Worm (Caenorhabditis elegans) whole organism, late embryonic: ENCODE results near the gene C52E2.4.

ENCODE experiments used
- C08G9.2 ChIP-seq: sonication (generic microtip); optimal IDR thresholded peaks from 2 replicates; lab custom pipeline; 2016; ENCODE audit warnings: mild to moderate bottlenecking, missing genetic modification characterization, moderate library complexity, missing compliant biosample characterization
- C38D4.7 ChIP-seq: fragments of 200-800 bp; sonication (Bioruptor generic); optimal IDR thresholded peaks from 2 replicates; lab custom pipeline; 2018; ENCODE audit warnings: mild to moderate bottlenecking, missing genetic modification characterization, moderate library complexity, missing compliant biosample characterization
- K09A11.1 ChIP-seq: sonication (generic microtip); optimal IDR thresholded peaks from 2 replicates; lab custom pipeline; 2017; ENCODE audit warnings: antibody characterized with exemption, mild to moderate bottlenecking, missing genetic modification characterization, missing compliant biosample characterization; ENCODE audit not compliant: insufficient read depth
- T23F11.4 ChIP-seq: fragments of 200-800 bp; sonication (Bioruptor generic); optimal IDR thresholded peaks from 2 replicates; lab custom pipeline; 2018; ENCODE audit warnings: mild to moderate bottlenecking, missing genetic modification characterization, missing compliant biosample characterization
- ahr-1 ChIP-seq: sonication (generic microtip); optimal IDR thresholded peaks from 2 replicates; lab custom pipeline; 2016; ENCODE audit warnings: missing genetic modification characterization, missing compliant biosample characterization
- ceh-14 ChIP-seq: sonication (generic microtip); optimal IDR thresholded peaks from 2 replicates; lab custom pipeline; 2016; ENCODE audit warnings: missing genotype, missing genetic modification characterization, missing compliant biosample characterization
- ceh-18 ChIP-seq: sonication (generic microtip); optimal IDR thresholded peaks from 2 replicates; lab custom pipeline; 2016; ENCODE audit warnings: missing genetic modification characterization, missing compliant biosample characterization
- ceh-34 ChIP-seq: sonication (generic microtip); optimal IDR thresholded peaks from 2 replicates; lab custom pipeline; 2016; ENCODE audit warnings: mild to moderate bottlenecking, missing genetic modification characterization, missing compliant biosample characterization
- ceh-45 ChIP-seq: fragments of 200-800 bp; sonication (Bioruptor generic); IDR thresholded peaks from 2 replicates; pipeline ENCODE4 v1.3.6; 2022; ENCODE audit warnings: missing genetic modification reagents, missing genetic modification characterization, missing compliant biosample characterization
- ceh-9 ChIP-seq: sonication (generic microtip); optimal IDR thresholded peaks from 2 replicates; lab custom pipeline; 2016; ENCODE audit warnings: mild to moderate bottlenecking, missing genetic modification characterization, inconsistent platforms, missing compliant biosample characterization
- che-1 ChIP-seq: sonication (generic microtip); optimal IDR thresholded peaks from 2 replicates; lab custom pipeline; 2016; ENCODE audit warnings: mild to moderate bottlenecking, missing genetic modification characterization, missing compliant biosample characterization
- ets-4 ChIP-seq: sonication (generic microtip); optimal IDR thresholded peaks from 2 replicates; lab custom pipeline; 2016; ENCODE audit warnings: missing genetic modification characterization, missing compliant biosample characterization
- eyg-1 ChIP-seq: sonication (generic microtip); optimal IDR thresholded peaks from 2 replicates; lab custom pipeline; 2016; ENCODE audit warnings: missing genotype, missing genetic modification characterization, missing compliant biosample characterization
- fkh-10 ChIP-seq: fragments of 150-350 bp; optimal IDR thresholded peaks from 2 replicates; lab custom pipeline; 2014; ENCODE audit warnings: missing biosample characterization, missing genetic modification reagents, missing genetic modification characterization
- fkh-6 ChIP-seq: sonication (generic microtip); optimal IDR thresholded peaks from 2 replicates; lab custom pipeline; 2016; ENCODE audit warnings: missing genetic modification characterization, missing compliant biosample characterization
- gmeb-2 ChIP-seq: sonication (generic microtip); optimal IDR thresholded peaks from 2 replicates; lab custom pipeline; 2016; ENCODE audit warnings: missing genetic modification characterization, inconsistent platforms, missing compliant biosample characterization
- hlh-8 ChIP-seq: sonication (generic microtip); optimal IDR thresholded peaks from 2 replicates; lab custom pipeline; 2016; ENCODE audit warnings: missing genotype, missing genetic modification characterization, missing compliant biosample characterization
- lim-6 ChIP-seq: sonication (generic microtip); optimal IDR thresholded peaks from 2 replicates; lab custom pipeline; 2016; ENCODE audit warnings: missing genetic modification characterization, missing compliant biosample characterization
- lin-11 ChIP-seq: fragments of 200-800 bp; sonication (Bioruptor generic); optimal IDR thresholded peaks from 2 replicates; lab custom pipeline; 2018; ENCODE audit warnings: mild to moderate bottlenecking, missing genetic modification characterization, missing compliant biosample characterization
- nhr-232 ChIP-seq: sonication (generic microtip); optimal IDR thresholded peaks from 2 replicates; lab custom pipeline; 2016; ENCODE audit warnings: missing genetic modification characterization, missing compliant biosample characterization
- pat-9 ChIP-seq: fragments of 200-800 bp; sonication (Bioruptor generic); optimal IDR thresholded peaks from 2 replicates; lab custom pipeline; 2018; ENCODE audit warnings: mild to moderate bottlenecking, missing genetic modification characterization, moderate library complexity, missing compliant biosample characterization
- pha-2 ChIP-seq: sonication (generic microtip); optimal IDR thresholded peaks from 2 replicates; lab custom pipeline; 2017; ENCODE audit warnings: mild to moderate bottlenecking, missing genetic modification characterization, missing compliant biosample characterization
- pha-4 ChIP-seq: fragments of 150-350 bp; optimal IDR thresholded peaks from 2 replicates; lab custom pipeline; 2018; ENCODE audit warnings: missing biosample characterization, missing genetic modification reagents, missing genetic modification characterization
- pqm-1 ChIP-seq: sonication (generic microtip); optimal IDR thresholded peaks from 2 replicates; lab custom pipeline; 2016; ENCODE audit warnings: missing genetic modification characterization, missing compliant biosample characterization
- pros-1 ChIP-seq: fragments of 150-350 bp; optimal IDR thresholded peaks from 2 replicates; lab custom pipeline; 2014; ENCODE audit warnings: missing biosample characterization, missing genetic modification reagents, missing genetic modification characterization
- rnt-1 ChIP-seq: sonication (generic microtip); optimal IDR thresholded peaks from 2 replicates; lab custom pipeline; 2016; ENCODE audit warnings: missing genetic modification characterization, missing compliant biosample characterization
- sdc-2 ChIP-seq: sonication (generic microtip); optimal IDR thresholded peaks from 2 replicates; lab custom pipeline; 2016; ENCODE audit warnings: missing genotype, missing genetic modification characterization, missing compliant biosample characterization
- sox-4 ChIP-seq: sonication (generic microtip); optimal IDR thresholded peaks from 2 replicates; lab custom pipeline; 2017; ENCODE audit warnings: mild to moderate bottlenecking, missing genetic modification characterization, inconsistent platforms, missing compliant biosample characterization
- tbx-7 ChIP-seq: sonication (generic microtip); optimal IDR thresholded peaks from 2 replicates; lab custom pipeline; 2016; ENCODE audit warnings: missing genotype, missing genetic modification characterization, missing compliant biosample characterization
- unc-55 ChIP-seq: sonication (generic microtip); optimal IDR thresholded peaks from 2 replicates; lab custom pipeline; 2017; ENCODE audit warnings: missing biosample characterization, missing genetic modification reagents, missing genetic modification characterization
- ztf-16 ChIP-seq: sonication (generic microtip); optimal IDR thresholded peaks from 2 replicates; lab custom pipeline; 2017; ENCODE audit warnings: missing genetic modification characterization, missing compliant biosample characterization

The C52E2.4 gene

DNA sequence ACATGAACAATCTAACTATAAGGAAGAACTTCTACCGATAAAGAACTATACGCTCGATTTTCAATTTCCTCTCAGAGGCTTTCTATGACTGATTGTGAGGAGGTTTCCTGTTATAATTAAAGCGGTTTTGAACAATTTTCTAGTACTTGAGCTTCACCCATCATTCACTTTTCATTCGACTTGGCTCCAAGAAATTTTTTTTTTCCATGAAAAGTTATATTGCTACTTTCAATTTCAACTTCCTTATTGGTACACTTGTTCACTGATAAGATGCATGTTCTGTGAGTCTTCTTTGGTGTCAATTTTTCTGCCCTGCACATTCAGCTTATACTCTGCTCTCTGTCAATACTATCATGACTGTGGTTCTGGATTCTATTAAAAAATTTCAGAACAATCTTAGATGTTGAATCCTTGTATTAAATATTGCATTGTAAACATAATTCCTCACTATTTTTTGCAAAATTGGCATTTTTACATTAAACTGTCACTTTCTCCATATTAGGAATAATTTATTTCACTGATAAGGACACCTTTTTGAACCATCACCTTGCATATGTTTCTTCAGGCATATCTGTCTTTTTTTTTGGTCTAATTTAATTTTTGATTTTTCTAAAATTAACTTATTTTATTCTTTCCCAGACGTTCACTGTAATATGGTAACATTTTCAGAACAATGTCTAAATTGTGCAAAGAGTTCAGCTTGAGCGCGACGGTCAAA lies 28.1 kb downstream of the C52E2.4 start, which contains the start of gene math-10:
Gene math-10, plus strand, starts transcription at position 668 of the 718 bp plus-strand sequence.
- no peak for TF ChIP-seq pha-2 (tag; lab: Kevin White, UChicago)
- TF ChIP-seq pat-9 (tag; lab: Kevin White, UChicago) = no peak
- no peak for TF ChIP-seq ztf-16 (tag; lab: Kevin White, UChicago)

DNA sequence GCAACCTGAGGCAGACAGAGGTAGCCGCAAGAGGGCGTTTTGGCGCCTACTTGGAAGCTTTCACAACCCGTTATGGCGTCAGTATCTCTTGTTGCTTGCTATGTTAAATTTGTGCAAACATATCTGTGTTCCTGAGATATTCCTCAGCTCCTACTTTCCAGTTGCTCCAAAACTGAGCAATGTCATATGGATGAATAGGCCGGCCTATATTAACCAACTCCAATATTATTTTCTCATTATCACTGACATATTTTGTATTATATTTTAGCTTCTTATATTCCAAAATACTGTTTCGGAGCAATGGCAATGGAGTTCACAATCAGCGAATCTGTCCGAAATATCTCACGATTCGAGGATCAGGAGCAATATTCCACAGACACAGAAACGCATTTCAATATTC lies 32.7 kb downstream of the C52E2.4 start, which contains the start of gene math-13:
Gene math-13, plus strand, starts transcription at position 301 of the 400 bp plus-strand sequence.
- TF ChIP-seq pqm-1 (tag; lab: Kevin White, UChicago) (no peak), lim-6 (tag; lab: Kevin White, UChicago) (no peak), T23F11.4 (GFP tag; lab: Kevin White, UChicago) (no peak), nhr-232 (tag; lab: Kevin White, UChicago) (no peak), fkh-10 (no peak), che-1 (tag; lab: Kevin White, UChicago) (no peak)
- TF ChIP-seq, all 69 proteins: peak for 0

DNA sequence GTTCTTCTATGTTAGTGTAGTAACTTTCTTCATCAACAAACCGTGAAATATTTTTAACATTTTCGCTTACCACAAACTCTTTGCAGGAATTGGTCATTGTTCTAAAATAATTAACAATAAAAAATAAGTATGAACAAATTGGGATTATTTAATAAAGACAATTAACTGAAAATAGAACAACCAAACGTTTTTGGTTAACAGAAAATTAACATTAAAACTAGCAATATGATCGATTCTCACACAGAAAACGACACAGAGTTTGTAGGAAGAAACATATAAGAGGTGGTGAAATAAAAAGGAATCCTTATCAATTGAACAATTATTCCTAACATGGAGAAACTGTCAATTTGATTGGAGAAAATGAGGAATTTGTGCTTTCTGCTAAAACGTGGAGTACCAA lies 35.7 kb downstream of the C52E2.4 start, which contains the start of gene math-16:
Gene math-16, minus strand, starts transcription at position 101 of the 400 bp plus-strand sequence.
- TF ChIP-seq fkh-6 (tag; lab: Kevin White, UChicago) (no peak), eyg-1 (no peak), C38D4.7 (GFP tag; lab: Kevin White, UChicago) (no peak), ztf-16 (tag; lab: Kevin White, UChicago) (no peak), pros-1 (no peak), ahr-1 (tag; lab: Kevin White, UChicago) (no peak), ceh-9 (tag; lab: Kevin White, UChicago) (no peak)

DNA sequence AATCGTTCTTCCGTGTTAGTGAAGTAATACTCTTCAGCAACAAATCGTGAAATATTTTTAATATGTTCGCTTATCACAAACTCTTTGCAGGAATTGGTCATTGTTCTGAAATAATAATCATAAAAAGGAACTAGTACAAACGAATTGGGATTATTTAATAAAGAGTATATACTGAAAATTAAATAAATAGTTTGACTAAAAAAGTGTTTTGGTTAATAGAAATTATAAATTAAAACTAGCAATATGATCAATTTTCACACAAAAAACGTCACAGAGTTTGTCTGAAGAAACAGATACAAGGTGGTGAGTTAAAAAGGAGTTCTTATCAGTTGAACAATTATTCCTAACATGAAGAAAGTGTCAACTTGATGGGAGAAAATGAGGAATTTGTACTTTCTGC lies 39.8 kb downstream of the C52E2.4 start, which contains the start of gene math-5:
Gene math-5, minus strand, starts transcription at position 101 of the 400 bp plus-strand sequence.
- TF ChIP-seq lin-11 (no peak), unc-55 (GFP tag; lab: Kevin White, UChicago) (no peak), ceh-9 (tag; lab: Kevin White, UChicago) (no peak), ceh-34 (tag; lab: Kevin White, UChicago) (no peak), pqm-1 (tag; lab: Kevin White, UChicago) (no peak), ceh-14 (tag; lab: Kevin White, UChicago) (no peak), sdc-2 (tag; lab: Kevin White, UChicago) (no peak), fkh-6 (tag; lab: Kevin White, UChicago) (no peak), hlh-8 (tag; lab: Kevin White, UChicago) (no peak)

DNA sequence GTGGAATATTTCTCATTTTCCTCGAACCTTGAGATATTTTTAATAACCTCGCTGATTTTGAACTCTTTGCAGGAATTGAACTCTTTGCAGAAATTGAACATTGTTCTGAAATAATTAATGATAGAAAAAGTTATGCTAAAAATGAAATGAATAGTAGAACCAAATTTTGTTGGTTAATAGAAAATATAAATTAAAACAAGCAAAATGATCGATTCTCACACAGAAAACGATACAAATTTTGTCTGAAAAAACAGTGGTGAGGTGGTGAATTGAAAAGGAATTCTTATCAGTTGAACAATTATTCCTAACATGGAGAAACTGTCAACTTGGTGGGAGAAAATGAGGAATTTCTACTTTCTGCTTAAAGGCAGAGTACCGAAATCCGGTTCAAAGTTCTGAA lies 41.7 kb downstream of the C52E2.4 start, which contains the start of gene math-6:
Gene math-6, minus strand, starts transcription at position 101 of the 400 bp plus-strand sequence.
- TF ChIP-seq ztf-16 (tag; lab: Kevin White, UChicago) (no peak), rnt-1 (tag; lab: Kevin White, UChicago) (no peak), pha-4 (tag; lab: Kevin White, UChicago) (no peak), ceh-45 (GFP tag; lab: Robert Waterston, UW) (no peak), hlh-8 (tag; lab: Kevin White, UChicago) (no peak), K09A11.1 (tag; lab: Kevin White, UChicago) (no peak), pros-1 (no peak), nhr-232 (tag; lab: Kevin White, UChicago) (no peak), pha-2 (tag; lab: Kevin White, UChicago) (no peak), ceh-18 (tag; lab: Kevin White, UChicago) (no peak), C08G9.2 (no peak)

DNA sequence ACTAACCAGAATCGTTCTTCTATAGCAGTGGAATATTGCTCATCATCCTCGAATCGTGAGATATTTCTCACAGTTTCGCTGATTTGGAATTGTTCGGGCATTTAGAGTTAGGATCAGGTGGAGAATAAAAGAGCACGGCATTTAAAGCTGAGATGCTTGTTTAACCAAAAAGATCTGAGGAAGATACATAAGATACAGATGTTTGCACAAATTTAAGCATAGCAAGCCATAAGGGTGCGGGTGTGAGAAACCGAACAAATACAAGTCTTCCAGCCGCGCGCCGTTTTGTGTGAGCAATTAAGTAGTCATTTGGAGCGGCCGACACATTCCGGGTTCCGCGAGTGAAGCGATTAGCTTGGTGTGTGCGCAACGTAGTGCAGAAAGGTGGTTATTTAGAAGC lies 43.4 kb downstream of the C52E2.4 start, which contains the start of gene math-7:
Gene math-7, minus strand, starts transcription at position 101 of the 400 bp plus-strand sequence.
- TF ChIP-seq lin-11 = no peak
- TF ChIP-seq sdc-2 (tag; lab: Kevin White, UChicago) = no peak
- TF ChIP-seq sox-4 (tag; lab: Kevin White, UChicago) = no peak
- TF ChIP-seq gmeb-2 (tag; lab: Kevin White, UChicago) = no peak
- no peak for TF ChIP-seq ceh-45 (GFP tag; lab: Robert Waterston, UW)
- no peak for TF ChIP-seq tbx-7 (tag; lab: Kevin White, UChicago)
- no peak for TF ChIP-seq ets-4 (tag; lab: Kevin White, UChicago)
